Worm (Caenorhabditis elegans) whole organism, late embryonic: Measurements from ENCODE around the gene C49F8.1.

ENCODE experiments used
- C38D4.7 ChIP-seq: fragments of 200-800 bp; sonication (Bioruptor generic); optimal IDR thresholded peaks from 2 replicates; lab custom pipeline; 2018; ENCODE audit warnings: mild to moderate bottlenecking, missing genetic modification characterization, moderate library complexity, missing compliant biosample characterization
- F13H6.1 ChIP-seq: sonication (generic microtip); optimal IDR thresholded peaks from 2 replicates; lab custom pipeline; 2016; ENCODE audit warnings: missing genetic modification characterization, missing compliant biosample characterization
- K02D7.2 ChIP-seq: sonication (generic microtip); optimal IDR thresholded peaks from 2 replicates; lab custom pipeline; 2017; ENCODE audit warnings: mild to moderate bottlenecking, missing genetic modification characterization, missing compliant biosample characterization
- T23F11.4 ChIP-seq: fragments of 200-800 bp; sonication (Bioruptor generic); optimal IDR thresholded peaks from 2 replicates; lab custom pipeline; 2018; ENCODE audit warnings: mild to moderate bottlenecking, missing genetic modification characterization, missing compliant biosample characterization
- ceh-18 ChIP-seq: sonication (generic microtip); optimal IDR thresholded peaks from 2 replicates; lab custom pipeline; 2016; ENCODE audit warnings: missing genetic modification characterization, missing compliant biosample characterization
- ceh-2 ChIP-seq: sonication (generic microtip); optimal IDR thresholded peaks from 2 replicates; lab custom pipeline; 2016; ENCODE audit warnings: missing genotype, missing genetic modification characterization, missing compliant biosample characterization
- ceh-30 ChIP-seq: fragments of 150-350 bp; optimal IDR thresholded peaks from 2 replicates; lab custom pipeline; 2014; ENCODE audit warnings: missing biosample characterization, missing genetic modification characterization
- ceh-34 ChIP-seq: sonication (generic microtip); optimal IDR thresholded peaks from 2 replicates; lab custom pipeline; 2016; ENCODE audit warnings: mild to moderate bottlenecking, missing genetic modification characterization, missing compliant biosample characterization
- ceh-6 ChIP-seq: fragments of 200-800 bp; sonication (Bioruptor generic); optimal IDR thresholded peaks from 2 replicates; lab custom pipeline; 2018; ENCODE audit warnings: mild to moderate bottlenecking, missing genetic modification characterization, missing compliant biosample characterization
- ceh-9 ChIP-seq: sonication (generic microtip); optimal IDR thresholded peaks from 2 replicates; lab custom pipeline; 2016; ENCODE audit warnings: mild to moderate bottlenecking, missing genetic modification characterization, inconsistent platforms, missing compliant biosample characterization
- che-1 ChIP-seq: sonication (generic microtip); optimal IDR thresholded peaks from 2 replicates; lab custom pipeline; 2016; ENCODE audit warnings: mild to moderate bottlenecking, missing genetic modification characterization, missing compliant biosample characterization
- dve-1 ChIP-seq: sonication (generic microtip); optimal IDR thresholded peaks from 2 replicates; lab custom pipeline; 2017; ENCODE audit warnings: antibody characterized with exemption, mild to moderate bottlenecking, missing genetic modification characterization, missing compliant biosample characterization
- elt-4 ChIP-seq: sonication (generic microtip); optimal IDR thresholded peaks from 2 replicates; lab custom pipeline; 2016; ENCODE audit warnings: missing genetic modification characterization, missing compliant biosample characterization
- fax-1 ChIP-seq: sonication (generic microtip); optimal IDR thresholded peaks from 2 replicates; lab custom pipeline; 2016; ENCODE audit warnings: missing genotype, missing genetic modification characterization, missing compliant biosample characterization
- fkh-10 ChIP-seq: fragments of 150-350 bp; optimal IDR thresholded peaks from 2 replicates; lab custom pipeline; 2014; ENCODE audit warnings: missing biosample characterization, missing genetic modification reagents, missing genetic modification characterization
- fkh-6 ChIP-seq: sonication (generic microtip); optimal IDR thresholded peaks from 2 replicates; lab custom pipeline; 2016; ENCODE audit warnings: missing genetic modification characterization, missing compliant biosample characterization
- hlh-13 ChIP-seq: fragments of 200-800 bp; sonication (Bioruptor generic); optimal IDR thresholded peaks from 2 replicates; lab custom pipeline; 2018; ENCODE audit warnings: mild to moderate bottlenecking, missing genetic modification characterization, missing compliant biosample characterization
- hlh-15 ChIP-seq: sonication (generic microtip); optimal IDR thresholded peaks from 2 replicates; lab custom pipeline; 2016; ENCODE audit warnings: missing genetic modification characterization, missing compliant biosample characterization
- hlh-30 ChIP-seq: sonication (generic microtip); optimal IDR thresholded peaks from 2 replicates; lab custom pipeline; 2017; ENCODE audit warnings: antibody characterized with exemption, missing genetic modification characterization, missing compliant biosample characterization; ENCODE audit not compliant: insufficient read depth
- hlh-8 ChIP-seq: sonication (generic microtip); optimal IDR thresholded peaks from 2 replicates; lab custom pipeline; 2016; ENCODE audit warnings: missing genotype, missing genetic modification characterization, missing compliant biosample characterization
- madf-2 ChIP-seq: sonication (generic microtip); optimal IDR thresholded peaks from 2 replicates; lab custom pipeline; 2017; ENCODE audit warnings: missing genetic modification characterization, missing compliant biosample characterization
- pax-1 ChIP-seq: fragments of 150-350 bp; optimal IDR thresholded peaks from 2 replicates; lab custom pipeline; 2014; ENCODE audit warnings: missing biosample characterization, missing genetic modification characterization
- pha-2 ChIP-seq: sonication (generic microtip); optimal IDR thresholded peaks from 2 replicates; lab custom pipeline; 2017; ENCODE audit warnings: mild to moderate bottlenecking, missing genetic modification characterization, missing compliant biosample characterization
- pha-4 ChIP-seq: fragments of 150-350 bp; optimal IDR thresholded peaks from 2 replicates; lab custom pipeline; 2018; ENCODE audit warnings: missing biosample characterization, missing genetic modification reagents, missing genetic modification characterization
- pros-1 ChIP-seq: fragments of 150-350 bp; optimal IDR thresholded peaks from 2 replicates; lab custom pipeline; 2014; ENCODE audit warnings: missing biosample characterization, missing genetic modification reagents, missing genetic modification characterization
- sdc-2 ChIP-seq: sonication (generic microtip); optimal IDR thresholded peaks from 2 replicates; lab custom pipeline; 2016; ENCODE audit warnings: missing genotype, missing genetic modification characterization, missing compliant biosample characterization
- sox-2 ChIP-seq: fragments of 200-800 bp; sonication (Bioruptor generic); IDR thresholded peaks from 2 replicates; pipeline ENCODE4 v1.3.6; 2022; ENCODE audit warnings: missing genetic modification reagents, missing genetic modification characterization, missing compliant biosample characterization
- sox-4 ChIP-seq: sonication (generic microtip); optimal IDR thresholded peaks from 2 replicates; lab custom pipeline; 2017; ENCODE audit warnings: mild to moderate bottlenecking, missing genetic modification characterization, inconsistent platforms, missing compliant biosample characterization
- tbx-7 ChIP-seq: sonication (generic microtip); optimal IDR thresholded peaks from 2 replicates; lab custom pipeline; 2016; ENCODE audit warnings: missing genotype, missing genetic modification characterization, missing compliant biosample characterization
- unc-3 ChIP-seq, 2 experiments: fragments of 200-800 bp in 1 of 2; sonication (Bioruptor generic) in 1 of 2; sonication (generic microtip) in 1 of 2; conservative IDR thresholded peaks in 1 of 2; optimal IDR thresholded peaks in 1 of 2; 2 replicates each; pipeline versions ENCODE4 v1.3.6 to Lab custom; 2016 to 2022; ENCODE audit warnings: missing compliant biosample characterization in 2 of 2, missing genetic modification characterization in 2 of 2, missing genetic modification reagents in 1 of 2
- unc-55 ChIP-seq: sonication (generic microtip); optimal IDR thresholded peaks from 2 replicates; lab custom pipeline; 2017; ENCODE audit warnings: missing biosample characterization, missing genetic modification reagents, missing genetic modification characterization
- ztf-16 ChIP-seq: sonication (generic microtip); optimal IDR thresholded peaks from 2 replicates; lab custom pipeline; 2017; ENCODE audit warnings: missing genetic modification characterization, missing compliant biosample characterization

C49F8.1 gene

DNA sequence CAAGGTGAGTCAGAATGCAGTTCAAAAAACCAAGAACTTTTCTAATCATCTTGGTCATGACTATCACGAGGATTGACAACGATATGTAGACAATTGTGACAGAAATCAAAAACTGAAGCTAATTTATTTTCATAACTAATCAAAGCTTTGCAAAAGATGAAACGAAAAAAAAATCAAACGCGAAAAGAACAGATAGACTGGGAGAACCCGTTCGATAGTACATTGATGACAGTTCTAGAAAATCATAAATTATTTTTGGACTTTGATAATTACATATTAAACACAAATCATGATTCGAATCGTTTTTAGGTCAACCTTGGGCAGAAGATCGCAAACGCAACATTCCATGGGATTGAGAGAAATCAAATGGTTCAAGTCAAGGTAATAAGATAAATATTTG, 39.8 kb downstream of the C49F8.1 start (continued):
- TF ChIP-seq hlh-8 (no peak), unc-55 (GFP tag; lab: Kevin White, UChicago) (no peak)

ce11 chrX:13324326-13324725, 40.5 kb downstream of the C49F8.1 start:
- TF ChIP-seq hlh-13 (GFP tag; lab: Kevin White, UChicago) (no peak), T23F11.4 (GFP tag; lab: Kevin White, UChicago) (no peak), hlh-8 (no peak), F13H6.1 (no peak), sox-2 (GFP tag; lab: Robert Waterston, UW) (no peak), elt-4 (tag; lab: Kevin White, UChicago) (no peak), pros-1 (no peak), pax-1 (tag; lab: Kevin White, UChicago) (no peak), pha-2 (tag; lab: Kevin White, UChicago) (no peak), fax-1 (tag; lab: Kevin White, UChicago) (no peak), pha-4 (tag; lab: Kevin White, UChicago) (no peak), fkh-10 (GFP tag; lab: Kevin White, UChicago) (no peak), K02D7.2 (tag; lab: Kevin White, UChicago) (no peak)

DNA sequence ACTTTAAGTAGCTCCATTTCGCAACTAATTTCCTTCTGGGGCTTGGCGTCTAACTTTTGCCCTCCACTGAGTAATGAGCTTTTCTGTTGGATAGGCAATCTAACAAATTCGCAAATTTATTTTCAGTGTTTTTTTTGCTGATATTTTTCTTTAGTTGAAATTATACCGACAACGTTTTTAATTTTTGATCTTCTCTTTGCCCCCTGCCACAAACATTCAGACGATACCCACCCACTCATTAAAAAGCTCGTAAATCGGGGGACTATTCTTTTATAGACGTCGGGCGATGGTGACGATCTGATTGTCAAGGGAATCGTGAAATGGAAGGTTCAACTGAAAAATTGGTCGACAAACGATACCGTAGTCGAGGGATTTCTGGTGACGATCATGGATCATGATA, 41.1 kb downstream of the C49F8.1 start:
- TF ChIP-seq hlh-15 (tag; lab: Kevin White, UChicago): no peak
- no peak for TF ChIP-seq ceh-30
- TF ChIP-seq fkh-10 (GFP tag; lab: Kevin White, UChicago): no peak
- TF ChIP-seq ceh-2 (tag; lab: Kevin White, UChicago): no peak
- TF ChIP-seq unc-3 (GFP tag; conservative IDR thresholded peaks at IDR 0.05; lab: Robert Waterston, UW): no peak
- no peak for TF ChIP-seq unc-3 (tag; optimal IDR thresholded peaks at IDR 0.05; lab: Kevin White, UChicago)
- no peak for TF ChIP-seq C38D4.7 (GFP tag; lab: Kevin White, UChicago)
- TF ChIP-seq ceh-9 (tag; lab: Kevin White, UChicago): no peak
- TF ChIP-seq fkh-6 (tag; lab: Kevin White, UChicago): no peak
- no peak for TF ChIP-seq unc-55 (GFP tag; lab: Kevin White, UChicago)

DNA sequence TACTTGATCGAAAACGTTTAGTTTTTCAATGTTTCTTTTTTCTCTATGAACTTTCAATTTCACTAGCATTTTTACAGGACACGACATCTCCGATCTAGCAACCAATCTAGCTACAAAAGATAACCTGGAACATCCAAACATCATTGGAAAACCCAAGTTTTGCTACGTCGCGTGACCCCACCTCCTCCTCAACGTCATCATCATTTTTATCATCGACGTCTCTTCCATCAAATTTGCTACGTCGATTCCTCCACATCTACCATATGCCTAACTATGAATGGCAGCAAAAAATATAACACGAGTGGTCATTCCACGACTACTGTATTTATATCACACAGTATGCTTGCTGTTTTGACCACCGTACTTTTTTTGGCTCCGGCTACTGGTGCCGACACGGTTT, 41.9 kb downstream of the C49F8.1 start, which contains the start of gene F46G10.2:
F46G10.2 (plus strand) TSS at position 78 of the 400 bp plus-strand sequence.
- TF ChIP-seq hlh-30 (tag; lab: Kevin White, UChicago) (no peak), madf-2 (tag; lab: Kevin White, UChicago) (no peak), dve-1 (no peak)

ce11 chrX:13320575-13320974, 44.2 kb downstream of the C49F8.1 start:
- no peak for TF ChIP-seq hlh-8
- no peak for TF ChIP-seq tbx-7
- peak; percentile 22 for TF ChIP-seq ceh-18 (tag; lab: Kevin White, UChicago)
- no peak for TF ChIP-seq sox-4
- TF ChIP-seq, all 69 proteins: peak for 1

ce11 chrX:13318316-13318715, 46.5 kb downstream of the C49F8.1 start:
- TF ChIP-seq sdc-2 (tag; lab: Kevin White, UChicago): no peak
- TF ChIP-seq ceh-34 (tag; lab: Kevin White, UChicago): no peak
- no peak for TF ChIP-seq ceh-18 (tag; lab: Kevin White, UChicago)
- TF ChIP-seq che-1: no peak
- no peak for TF ChIP-seq madf-2 (tag; lab: Kevin White, UChicago)
- no peak for TF ChIP-seq ceh-6
- TF ChIP-seq ztf-16 (tag; lab: Kevin White, UChicago): no peak
- TF ChIP-seq pha-2 (tag; lab: Kevin White, UChicago): no peak
- TF ChIP-seq elt-4 (tag; lab: Kevin White, UChicago): no peak
- TF ChIP-seq K02D7.2 (tag; lab: Kevin White, UChicago): no peak
